Fruit fly (Drosophila melanogaster) Kc167 (cell line): ENCODE results near the gene Aos1.

Experiments used
- Myc ChIP-seq: fragments of >200 bp; optimal IDR thresholded peaks from 2 replicates; lab custom pipeline; 2017; ENCODE audit warnings: missing external identifiers
- h ChIP-seq: fragments of >200 bp; optimal IDR thresholded peaks from 3 replicates; lab custom pipeline; 2018; ENCODE audit warnings: missing external identifiers
- ttk ChIP-seq: sonication (Bioruptor generic); optimal IDR thresholded peaks from 2 replicates; lab custom pipeline; 2017; ENCODE audit warnings: missing external identifiers

dm6 chr3R:12442601-12443533 is 9.2 kb upstream of the Aos1 start:
- TF ChIP-seq ttk (lab: Kevin White, UChicago) = no peak
- TF ChIP-seq Myc (lab: Kevin White, UChicago) = no peak
- TF ChIP-seq h (lab: Kevin White, UChicago) = no peak
